Worm (Caenorhabditis elegans) whole organism, late embryonic: Measurements from ENCODE around the gene srlf-2.

Experiments
- C08G9.2 ChIP-seq: sonication (generic microtip); optimal IDR thresholded peaks from 2 replicates; lab custom pipeline; 2016; ENCODE audit warnings: mild to moderate bottlenecking, missing genetic modification characterization, moderate library complexity, missing compliant biosample characterization
- C38D4.7 ChIP-seq: fragments of 200-800 bp; sonication (Bioruptor generic); optimal IDR thresholded peaks from 2 replicates; lab custom pipeline; 2018; ENCODE audit warnings: mild to moderate bottlenecking, missing genetic modification characterization, moderate library complexity, missing compliant biosample characterization
- F13H6.1 ChIP-seq: sonication (generic microtip); optimal IDR thresholded peaks from 2 replicates; lab custom pipeline; 2016; ENCODE audit warnings: missing genetic modification characterization, missing compliant biosample characterization
- ahr-1 ChIP-seq: sonication (generic microtip); optimal IDR thresholded peaks from 2 replicates; lab custom pipeline; 2016; ENCODE audit warnings: missing genetic modification characterization, missing compliant biosample characterization
- ceh-14 ChIP-seq: sonication (generic microtip); optimal IDR thresholded peaks from 2 replicates; lab custom pipeline; 2016; ENCODE audit warnings: missing genotype, missing genetic modification characterization, missing compliant biosample characterization
- ceh-18 ChIP-seq: sonication (generic microtip); optimal IDR thresholded peaks from 2 replicates; lab custom pipeline; 2016; ENCODE audit warnings: missing genetic modification characterization, missing compliant biosample characterization
- ceh-19 ChIP-seq: fragments of 200-800 bp; sonication (Bioruptor generic); optimal IDR thresholded peaks from 2 replicates; lab custom pipeline; 2018; ENCODE audit warnings: mild to moderate bottlenecking, missing genetic modification characterization, missing compliant biosample characterization
- ceh-22 ChIP-seq: sonication (generic microtip); optimal IDR thresholded peaks from 2 replicates; lab custom pipeline; 2017; ENCODE audit warnings: missing biosample characterization, missing genetic modification characterization
- ceh-31 ChIP-seq: sonication (generic microtip); optimal IDR thresholded peaks from 2 replicates; lab custom pipeline; 2016; ENCODE audit warnings: missing genetic modification characterization, missing compliant biosample characterization
- ceh-34 ChIP-seq: sonication (generic microtip); optimal IDR thresholded peaks from 2 replicates; lab custom pipeline; 2016; ENCODE audit warnings: mild to moderate bottlenecking, missing genetic modification characterization, missing compliant biosample characterization
- ceh-45 ChIP-seq: fragments of 200-800 bp; sonication (Bioruptor generic); IDR thresholded peaks from 2 replicates; pipeline ENCODE4 v1.3.6; 2022; ENCODE audit warnings: missing genetic modification reagents, missing genetic modification characterization, missing compliant biosample characterization
- ceh-48 ChIP-seq: sonication (generic microtip); optimal IDR thresholded peaks from 2 replicates; lab custom pipeline; 2016; ENCODE audit warnings: missing genetic modification characterization, inconsistent platforms, missing compliant biosample characterization
- ceh-9 ChIP-seq: sonication (generic microtip); optimal IDR thresholded peaks from 2 replicates; lab custom pipeline; 2016; ENCODE audit warnings: mild to moderate bottlenecking, missing genetic modification characterization, inconsistent platforms, missing compliant biosample characterization
- che-1 ChIP-seq: sonication (generic microtip); optimal IDR thresholded peaks from 2 replicates; lab custom pipeline; 2016; ENCODE audit warnings: mild to moderate bottlenecking, missing genetic modification characterization, missing compliant biosample characterization
- dmd-4 ChIP-seq: sonication (generic microtip); optimal IDR thresholded peaks from 2 replicates; lab custom pipeline; 2016; ENCODE audit warnings: borderline replicate concordance, missing genetic modification characterization, missing compliant biosample characterization
- dve-1 ChIP-seq: sonication (generic microtip); optimal IDR thresholded peaks from 2 replicates; lab custom pipeline; 2017; ENCODE audit warnings: antibody characterized with exemption, mild to moderate bottlenecking, missing genetic modification characterization, missing compliant biosample characterization
- elt-4 ChIP-seq: sonication (generic microtip); optimal IDR thresholded peaks from 2 replicates; lab custom pipeline; 2016; ENCODE audit warnings: missing genetic modification characterization, missing compliant biosample characterization
- ets-4 ChIP-seq: sonication (generic microtip); optimal IDR thresholded peaks from 2 replicates; lab custom pipeline; 2016; ENCODE audit warnings: missing genetic modification characterization, missing compliant biosample characterization
- eyg-1 ChIP-seq: sonication (generic microtip); optimal IDR thresholded peaks from 2 replicates; lab custom pipeline; 2016; ENCODE audit warnings: missing genotype, missing genetic modification characterization, missing compliant biosample characterization
- fkh-6 ChIP-seq: sonication (generic microtip); optimal IDR thresholded peaks from 2 replicates; lab custom pipeline; 2016; ENCODE audit warnings: missing genetic modification characterization, missing compliant biosample characterization
- gmeb-2 ChIP-seq: sonication (generic microtip); optimal IDR thresholded peaks from 2 replicates; lab custom pipeline; 2016; ENCODE audit warnings: missing genetic modification characterization, inconsistent platforms, missing compliant biosample characterization
- hlh-30 ChIP-seq: sonication (generic microtip); optimal IDR thresholded peaks from 2 replicates; lab custom pipeline; 2017; ENCODE audit warnings: antibody characterized with exemption, missing genetic modification characterization, missing compliant biosample characterization; ENCODE audit not compliant: insufficient read depth
- hlh-6 ChIP-seq: sonication (generic microtip); optimal IDR thresholded peaks from 2 replicates; lab custom pipeline; 2016; ENCODE audit warnings: missing genotype, missing genetic modification characterization, missing compliant biosample characterization
- hlh-8 ChIP-seq: sonication (generic microtip); optimal IDR thresholded peaks from 2 replicates; lab custom pipeline; 2016; ENCODE audit warnings: missing genotype, missing genetic modification characterization, missing compliant biosample characterization
- lim-6 ChIP-seq: sonication (generic microtip); optimal IDR thresholded peaks from 2 replicates; lab custom pipeline; 2016; ENCODE audit warnings: missing genetic modification characterization, missing compliant biosample characterization
- mec-3 ChIP-seq: sonication (generic microtip); optimal IDR thresholded peaks from 2 replicates; lab custom pipeline; 2016; ENCODE audit warnings: borderline replicate concordance, missing genetic modification characterization, missing compliant biosample characterization
- nfya-1 ChIP-seq: sonication (generic microtip); optimal IDR thresholded peaks from 2 replicates; lab custom pipeline; 2017; ENCODE audit warnings: missing genetic modification characterization, mild to moderate bottlenecking, missing compliant biosample characterization, antibody characterized with exemption, moderate library complexity
- npax-4 ChIP-seq: sonication (generic microtip); optimal IDR thresholded peaks from 2 replicates; lab custom pipeline; 2016; ENCODE audit warnings: missing genetic modification characterization, missing compliant biosample characterization
- pag-3 ChIP-seq: sonication (generic microtip); optimal IDR thresholded peaks from 2 replicates; lab custom pipeline; 2016; ENCODE audit warnings: missing compliant biosample characterization, missing genetic modification characterization, borderline replicate concordance
- pat-9 ChIP-seq: fragments of 200-800 bp; sonication (Bioruptor generic); optimal IDR thresholded peaks from 2 replicates; lab custom pipeline; 2018; ENCODE audit warnings: mild to moderate bottlenecking, missing genetic modification characterization, moderate library complexity, missing compliant biosample characterization
- pax-1 ChIP-seq: fragments of 150-350 bp; optimal IDR thresholded peaks from 2 replicates; lab custom pipeline; 2014; ENCODE audit warnings: missing biosample characterization, missing genetic modification characterization
- pha-4 ChIP-seq: fragments of 150-350 bp; optimal IDR thresholded peaks from 2 replicates; lab custom pipeline; 2018; ENCODE audit warnings: missing biosample characterization, missing genetic modification reagents, missing genetic modification characterization
- ref-2 ChIP-seq: sonication (generic microtip); optimal IDR thresholded peaks from 2 replicates; lab custom pipeline; 2016; ENCODE audit warnings: missing genetic modification characterization, missing compliant biosample characterization
- rnt-1 ChIP-seq: sonication (generic microtip); optimal IDR thresholded peaks from 2 replicates; lab custom pipeline; 2016; ENCODE audit warnings: missing genetic modification characterization, missing compliant biosample characterization
- sox-4 ChIP-seq: sonication (generic microtip); optimal IDR thresholded peaks from 2 replicates; lab custom pipeline; 2017; ENCODE audit warnings: mild to moderate bottlenecking, missing genetic modification characterization, inconsistent platforms, missing compliant biosample characterization
- tbx-2 ChIP-seq: sonication (generic microtip); optimal IDR thresholded peaks from 2 replicates; lab custom pipeline; 2016; ENCODE audit warnings: missing genetic modification characterization, missing compliant biosample characterization
- tbx-7 ChIP-seq: sonication (generic microtip); optimal IDR thresholded peaks from 2 replicates; lab custom pipeline; 2016; ENCODE audit warnings: missing genotype, missing genetic modification characterization, missing compliant biosample characterization
- unc-55 ChIP-seq: sonication (generic microtip); optimal IDR thresholded peaks from 2 replicates; lab custom pipeline; 2017; ENCODE audit warnings: missing biosample characterization, missing genetic modification reagents, missing genetic modification characterization
- zip-5 ChIP-seq: sonication (generic microtip); optimal IDR thresholded peaks from 2 replicates; lab custom pipeline; 2016; ENCODE audit warnings: missing genetic modification characterization, missing compliant biosample characterization

Gene srlf-2

ce11 chrIV:8492242-8492641 is 2.2 kb downstream of the srlf-2 start, which contains the start of gene sru-7:
Gene sru-7, plus strand, starts transcription at chrIV:8492542.
- no peak for TF ChIP-seq ceh-14 (tag; lab: Kevin White, UChicago)
- TF ChIP-seq, all 69 proteins: peak for 0

ce11 chrIV:8496263-8496662 is 6.2 kb downstream of the srlf-2 start, which contains the start of gene C28C12.12:
Gene C28C12.12, minus strand, starts transcription at chrIV:8496363.
- TF ChIP-seq unc-55 (no peak), hlh-30 (no peak), dmd-4 (tag; lab: Kevin White, UChicago) (no peak), gmeb-2 (tag; lab: Kevin White, UChicago) (no peak)

DNA sequence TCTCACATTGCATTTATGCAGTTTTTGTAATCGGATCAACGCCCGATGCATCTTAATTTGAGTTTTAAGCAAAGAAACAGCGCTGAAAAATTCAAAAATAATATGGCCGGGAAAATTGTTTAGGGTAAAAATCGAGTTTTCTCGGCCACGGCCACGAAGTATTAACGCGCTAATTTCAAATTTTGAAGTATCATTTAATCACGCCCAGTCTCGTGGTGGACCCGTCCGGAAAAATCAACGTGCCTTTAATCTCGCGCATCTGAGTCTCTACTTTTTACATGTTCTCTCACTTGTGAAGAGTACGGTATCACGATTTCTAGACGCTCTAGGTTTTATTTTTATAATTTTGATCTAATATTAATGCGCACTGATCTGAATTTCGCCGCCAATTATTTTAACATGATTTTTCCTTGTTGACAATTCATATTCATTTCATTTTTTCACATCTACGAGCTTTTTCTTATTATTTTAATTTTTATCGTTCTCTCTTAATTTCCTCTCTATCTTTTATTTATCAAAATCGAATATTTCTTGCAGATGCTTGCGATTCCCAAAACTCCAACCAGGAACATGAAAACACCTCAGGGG is 8.9 kb downstream of the srlf-2 start, which contains the start of the genes acdh-13 and mesp-1:
acdh-13 (minus strand) TSS at position 51 of the 588 bp plus-strand sequence.
mesp-1 (plus strand) TSS at position 538 of the 588 bp plus-strand sequence.
- TF ChIP-seq zip-5 (tag; lab: Kevin White, UChicago): peak; percentile 22
- peak; percentile 46 for TF ChIP-seq ref-2 (tag; lab: Kevin White, UChicago)
- TF ChIP-seq elt-4 (tag; lab: Kevin White, UChicago): no peak
- TF ChIP-seq ceh-14 (tag; lab: Kevin White, UChicago): no peak
- no peak for TF ChIP-seq lim-6 (tag; lab: Kevin White, UChicago)
- no peak for TF ChIP-seq pat-9 (tag; lab: Kevin White, UChicago)
- no peak for TF ChIP-seq pag-3 (tag; lab: Kevin White, UChicago)
- peak; percentile 37 for TF ChIP-seq ets-4 (tag; lab: Kevin White, UChicago)
- no peak for TF ChIP-seq ceh-22 (tag; lab: Kevin White, UChicago)
- TF ChIP-seq ceh-19 (GFP tag; lab: Kevin White, UChicago): no peak
- no peak for TF ChIP-seq ahr-1
- no peak for TF ChIP-seq npax-4 (tag; lab: Kevin White, UChicago)
- TF ChIP-seq eyg-1: no peak
- TF ChIP-seq fkh-6 (tag; lab: Kevin White, UChicago): no peak
- TF ChIP-seq mec-3 (tag; lab: Kevin White, UChicago): no peak
- TF ChIP-seq gmeb-2 (tag; lab: Kevin White, UChicago): no peak
- no peak for TF ChIP-seq hlh-6 (tag; lab: Kevin White, UChicago)
- peak; percentile 38 for TF ChIP-seq tbx-2
- no peak for TF ChIP-seq che-1
- TF ChIP-seq dve-1: no peak
- TF ChIP-seq tbx-7 (tag; lab: Kevin White, UChicago): peak; percentile 19
- no peak for TF ChIP-seq ceh-18 (tag; lab: Kevin White, UChicago)
- peak; percentile 29 for TF ChIP-seq rnt-1
- peak; percentile 13 for TF ChIP-seq nfya-1 (tag; lab: Kevin White, UChicago)
- TF ChIP-seq ceh-31: peak; percentile 69
- TF ChIP-seq C08G9.2 (tag; lab: Kevin White, UChicago): peak; percentile 78
- TF ChIP-seq ceh-9 (tag; lab: Kevin White, UChicago): no peak
- no peak for TF ChIP-seq C38D4.7 (GFP tag; lab: Kevin White, UChicago)

DNA sequence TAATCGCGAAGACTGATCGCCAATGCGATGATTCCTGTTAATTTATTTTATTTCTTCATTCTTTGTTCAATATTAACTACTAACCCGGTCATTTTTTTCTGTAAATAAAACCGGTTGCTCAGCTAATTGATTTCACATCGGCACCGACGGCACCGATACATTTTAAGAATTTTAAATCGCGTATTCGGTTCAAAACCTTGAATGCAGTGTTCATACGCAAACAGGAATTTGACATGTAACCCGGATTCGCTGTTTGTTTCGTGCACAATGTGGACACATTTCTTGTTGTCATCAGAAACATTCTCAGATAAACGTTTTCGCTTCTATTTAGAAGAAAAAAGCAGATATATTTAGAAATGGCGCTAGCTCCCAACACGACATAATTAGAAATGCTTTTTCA is 9.9 kb downstream of the srlf-2 start:
- no peak for TF ChIP-seq hlh-8 (tag; lab: Kevin White, UChicago)

DNA sequence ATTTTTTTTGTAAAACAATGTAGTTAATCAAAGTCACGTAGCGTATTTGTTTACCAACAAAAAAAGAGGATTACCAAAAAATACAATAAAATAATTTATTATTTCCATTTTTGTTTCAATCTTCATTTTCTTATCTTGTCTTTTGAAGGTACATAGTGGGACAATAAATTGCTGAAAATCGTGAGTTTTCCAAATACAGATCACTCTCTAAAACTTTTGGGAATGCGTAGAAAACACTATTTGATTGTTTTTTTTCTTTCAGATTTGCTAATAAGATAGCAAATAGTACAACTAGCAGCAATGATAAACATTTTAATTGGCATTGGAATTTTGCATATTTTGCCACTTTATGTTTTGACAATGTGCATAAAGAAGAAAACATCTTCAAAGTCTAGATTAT is 11.4 kb downstream of the srlf-2 start, which contains the start of gene C28C12.1:
C28C12.1 (plus strand) TSS at position 301 of the 400 bp plus-strand sequence.
- TF ChIP-seq gmeb-2 (tag; lab: Kevin White, UChicago): no peak
- TF ChIP-seq rnt-1: no peak
- no peak for TF ChIP-seq ceh-9 (tag; lab: Kevin White, UChicago)
- TF ChIP-seq ceh-19 (GFP tag; lab: Kevin White, UChicago): no peak
- no peak for TF ChIP-seq pha-4 (tag; lab: Kevin White, UChicago)
- TF ChIP-seq fkh-6 (tag; lab: Kevin White, UChicago): no peak
- no peak for TF ChIP-seq F13H6.1
- TF ChIP-seq ceh-45 (GFP tag; lab: Robert Waterston, UW): no peak
- no peak for TF ChIP-seq ceh-48 (tag; lab: Kevin White, UChicago)
- TF ChIP-seq npax-4 (tag; lab: Kevin White, UChicago): no peak
- no peak for TF ChIP-seq ceh-34 (tag; lab: Kevin White, UChicago)
- TF ChIP-seq pax-1 (tag; lab: Kevin White, UChicago): no peak
- no peak for TF ChIP-seq dve-1
- no peak for TF ChIP-seq sox-4 (tag; lab: Kevin White, UChicago)
